Worm (Caenorhabditis elegans) whole organism, early embryonic: ENCODE results near the gene F21C10.9.

Experiments used
- B0310.2 ChIP-seq: sonication (generic microtip); optimal IDR thresholded peaks from 2 replicates; lab custom pipeline; 2016; ENCODE audit warnings: mild to moderate bottlenecking, missing genetic modification characterization, missing compliant biosample characterization
- F13C5.2 ChIP-seq: sonication (generic microtip); optimal IDR thresholded peaks from 2 replicates; lab custom pipeline; 2017; ENCODE audit warnings: mild to moderate bottlenecking, missing genetic modification characterization, inconsistent platforms, missing compliant biosample characterization
- aly-1 ChIP-seq: sonication (generic microtip); optimal IDR thresholded peaks from 2 replicates; lab custom pipeline; 2016; ENCODE audit warnings: missing genetic modification characterization, missing compliant biosample characterization
- ama-1 ChIP-seq: fragments of 150-350 bp; optimal IDR thresholded peaks from 2 replicates; lab custom pipeline; 2014
- ceh-13 ChIP-seq: fragments of 200-800 bp; sonication (Bioruptor generic); optimal IDR thresholded peaks from 2 replicates; lab custom pipeline; 2018; ENCODE audit warnings: mild to moderate bottlenecking, missing genetic modification characterization, missing compliant biosample characterization
- ceh-36 ChIP-seq: sonication (generic microtip); optimal IDR thresholded peaks from 2 replicates; lab custom pipeline; 2016; ENCODE audit warnings: missing genetic modification characterization, inconsistent platforms, missing compliant biosample characterization
- ets-7 ChIP-seq: sonication (generic microtip); optimal IDR thresholded peaks from 2 replicates; lab custom pipeline; 2016; ENCODE audit warnings: missing genotype, missing genetic modification characterization, missing compliant biosample characterization
- flt-1 ChIP-seq: fragments of 200-800 bp; sonication (Bioruptor generic); IDR thresholded peaks from 2 replicates; pipeline ENCODE4 v1.3.6; 2022; ENCODE audit warnings: missing genetic modification characterization, missing compliant biosample characterization
- hmbx-1 ChIP-seq: sonication (generic microtip); optimal IDR thresholded peaks from 2 replicates; lab custom pipeline; 2016; ENCODE audit warnings: mild to moderate bottlenecking, missing genetic modification characterization, missing compliant biosample characterization
- hmg-4 ChIP-seq: fragments of 200-800 bp; sonication (Bioruptor generic); optimal IDR thresholded peaks from 2 replicates; lab custom pipeline; 2018; ENCODE audit warnings: mild to moderate bottlenecking, missing genetic modification characterization, missing compliant biosample characterization
- hnd-1 ChIP-seq: sonication (generic microtip); optimal IDR thresholded peaks from 2 replicates; lab custom pipeline; 2016; ENCODE audit warnings: missing genetic modification characterization, missing compliant biosample characterization
- pes-1 ChIP-seq: fragments of 200-800 bp; sonication (Bioruptor generic); IDR thresholded peaks from 2 replicates; pipeline ENCODE4 v1.3.6; 2022; ENCODE audit warnings: missing genetic modification reagents, missing genetic modification characterization, missing compliant biosample characterization
- scrt-1 ChIP-seq: fragments of 200-800 bp; sonication (Bioruptor generic); IDR thresholded peaks from 2 replicates; pipeline ENCODE4 v1.3.6; 2022; ENCODE audit warnings: missing genetic modification characterization, missing compliant biosample characterization
- sea-1 ChIP-seq: fragments of 200-800 bp; sonication (Bioruptor generic); conservative IDR thresholded peaks from 2 replicates; pipeline ENCODE4 v1.3.6; 2022; ENCODE audit warnings: missing genetic modification characterization, missing compliant biosample characterization
- tbx-11 ChIP-seq: fragments of 200-800 bp; sonication (Bioruptor generic); IDR thresholded peaks from 2 replicates; pipeline ENCODE4 v1.3.6; 2022; ENCODE audit warnings: missing genetic modification characterization, missing compliant biosample characterization
- tbx-37 ChIP-seq: fragments of 200-800 bp; sonication (Bioruptor generic); conservative IDR thresholded peaks from 2 replicates; pipeline ENCODE4 v1.3.6; 2022; ENCODE audit warnings: missing genetic modification reagents, missing genetic modification characterization, missing compliant biosample characterization
- tra-4 ChIP-seq: sonication (generic microtip); optimal IDR thresholded peaks from 2 replicates; lab custom pipeline; 2017; ENCODE audit warnings: missing genetic modification characterization, missing compliant biosample characterization

F21C10.9 gene

ce11 chrV:9133950-9134349 is 35.5 kb upstream of the F21C10.9 start, which contains the start of gene B0222.1:
Gene B0222.1 (plus strand): TSS chrV:9134255.
- TF ChIP-seq tbx-37 (no peak), flt-1 (no peak), hmbx-1 (tag; lab: Kevin White, UChicago) (no peak), ceh-36 (tag; lab: Kevin White, UChicago) (no peak), scrt-1 (GFP tag; lab: Robert Waterston, UW) (no peak), F13C5.2 (tag; lab: Kevin White, UChicago) (no peak), tbx-11 (GFP tag; lab: Robert Waterston, UW) (no peak), ceh-13 (GFP tag; lab: Kevin White, UChicago) (no peak), ets-7 (no peak), hmg-4 (GFP tag; lab: Kevin White, UChicago) (no peak), aly-1 (tag; lab: Kevin White, UChicago) (no peak), tra-4 (tag; lab: Kevin White, UChicago) (no peak)

- TF ChIP-seq hnd-1 (tag; lab: Kevin White, UChicago) (no peak), scrt-1 (GFP tag; lab: Robert Waterston, UW) (no peak), hmg-4 (GFP tag; lab: Kevin White, UChicago) (no peak), flt-1 (no peak), ama-1 (lab: Kevin White, UChicago) (no peak), tbx-11 (GFP tag; lab: Robert Waterston, UW) (no peak), tra-4 (tag; lab: Kevin White, UChicago) (no peak), sea-1 (GFP tag; lab: Robert Waterston, UW) (no peak), aly-1 (tag; lab: Kevin White, UChicago) (no peak)
These were observed 33.5 kb upstream of the F21C10.9 start, which contains the start of gene F21C10.1 for ce11 chrV:9132043-9132442. Gene F21C10.1 (plus strand): TSS chrV:9132343.

- TF ChIP-seq tbx-37 = no peak
These were observed 32.3 kb upstream of the F21C10.9 start, which contains the start of gene F21C10.19 for ce11 chrV:9130766-9131165. Gene F21C10.19 (plus strand): TSS chrV:9131066.

ce11 chrV:9128562-9128961 is 30.1 kb upstream of the F21C10.9 start:
- TF ChIP-seq F13C5.2 (tag; lab: Kevin White, UChicago) (no peak), aly-1 (tag; lab: Kevin White, UChicago) (no peak), flt-1 (no peak), tbx-37 (no peak), ama-1 (lab: Kevin White, UChicago) (no peak), ets-7 (no peak)

ce11 chrV:9127773-9128172 is 29.3 kb upstream of the F21C10.9 start, which contains the start of gene F21C10.3:
Gene F21C10.3 (plus strand): TSS chrV:9128073.
- TF ChIP-seq F13C5.2 (tag; lab: Kevin White, UChicago) (no peak), tra-4 (tag; lab: Kevin White, UChicago) (no peak), tbx-37 (no peak), hnd-1 (tag; lab: Kevin White, UChicago) (no peak), ets-7 (no peak), ceh-13 (GFP tag; lab: Kevin White, UChicago) (no peak), scrt-1 (GFP tag; lab: Robert Waterston, UW) (no peak)

ce11 chrV:9126316-9126715 is 27.8 kb upstream of the F21C10.9 start, which contains the start of gene F21C10.4:
Gene F21C10.4 (plus strand): TSS chrV:9126616.
- TF ChIP-seq flt-1 = no peak
- TF ChIP-seq ceh-36 (tag; lab: Kevin White, UChicago) = no peak
- TF ChIP-seq tbx-37 = no peak
- no peak for TF ChIP-seq ama-1 (lab: Kevin White, UChicago)
- no peak for TF ChIP-seq ets-7
- no peak for TF ChIP-seq tbx-11 (GFP tag; lab: Robert Waterston, UW)
- TF ChIP-seq hmbx-1 (tag; lab: Kevin White, UChicago) = no peak

ce11 chrV:9125345-9125744 is 26.8 kb upstream of the F21C10.9 start, which contains the start of gene F21C10.5:
Gene F21C10.5 (plus strand): TSS chrV:9125645.
- no peak for TF ChIP-seq tbx-11 (GFP tag; lab: Robert Waterston, UW)
- no peak for TF ChIP-seq flt-1
- no peak for TF ChIP-seq ama-1 (lab: Kevin White, UChicago)
- no peak for TF ChIP-seq hnd-1 (tag; lab: Kevin White, UChicago)
- no peak for TF ChIP-seq pes-1 (GFP tag; lab: Robert Waterston, UW)
- TF ChIP-seq ets-7 = no peak
- TF ChIP-seq tbx-37 = no peak
- no peak for TF ChIP-seq F13C5.2 (tag; lab: Kevin White, UChicago)
- no peak for TF ChIP-seq hmbx-1 (tag; lab: Kevin White, UChicago)
- TF ChIP-seq ceh-13 (GFP tag; lab: Kevin White, UChicago) = no peak
- TF ChIP-seq hmg-4 (GFP tag; lab: Kevin White, UChicago) = no peak
- TF ChIP-seq scrt-1 (GFP tag; lab: Robert Waterston, UW) = no peak
- TF ChIP-seq sea-1 (GFP tag; lab: Robert Waterston, UW) = no peak
- TF ChIP-seq ceh-36 (tag; lab: Kevin White, UChicago) = no peak
- no peak for TF ChIP-seq aly-1 (tag; lab: Kevin White, UChicago)
- no peak for TF ChIP-seq B0310.2 (tag; lab: Kevin White, UChicago)
- TF ChIP-seq tra-4 (tag; lab: Kevin White, UChicago) = no peak

ce11 chrV:9124180-9124579 is 25.7 kb upstream of the F21C10.9 start, which contains the start of gene F21C10.6:
Gene F21C10.6 (plus strand): TSS chrV:9124480.
- no peak for TF ChIP-seq F13C5.2 (tag; lab: Kevin White, UChicago)
- no peak for TF ChIP-seq tra-4 (tag; lab: Kevin White, UChicago)
- no peak for TF ChIP-seq tbx-11 (GFP tag; lab: Robert Waterston, UW)
- TF ChIP-seq flt-1 = no peak
- TF ChIP-seq sea-1 (GFP tag; lab: Robert Waterston, UW) = no peak
- no peak for TF ChIP-seq ama-1 (lab: Kevin White, UChicago)
- no peak for TF ChIP-seq hnd-1 (tag; lab: Kevin White, UChicago)
- TF ChIP-seq ceh-13 (GFP tag; lab: Kevin White, UChicago) = no peak
- no peak for TF ChIP-seq tbx-37
- no peak for TF ChIP-seq B0310.2 (tag; lab: Kevin White, UChicago)
- no peak for TF ChIP-seq scrt-1 (GFP tag; lab: Robert Waterston, UW)
- TF ChIP-seq pes-1 (GFP tag; lab: Robert Waterston, UW) = no peak
